Worm (Caenorhabditis elegans): ENCODE measurements around the gene nlp-67.

DNA sequence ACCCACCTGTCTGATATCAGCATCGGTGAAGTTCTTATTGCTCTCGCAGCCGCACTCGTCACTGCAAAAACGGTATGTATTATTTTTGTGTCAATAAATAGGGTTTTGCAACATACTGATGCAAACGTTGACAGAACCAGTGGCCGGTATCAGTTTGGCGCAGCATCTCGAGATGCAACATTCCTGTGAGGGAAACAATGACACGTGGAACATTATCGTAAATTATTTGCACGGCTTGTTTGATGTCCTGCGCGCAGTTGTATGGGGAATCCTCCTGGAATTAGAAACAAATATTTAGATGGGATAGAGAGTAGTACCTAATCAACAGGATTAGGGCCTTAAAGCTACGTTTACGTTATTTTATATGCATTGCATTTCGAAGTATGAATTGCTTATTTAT lies 23.2 kb upstream of the nlp-67 start:
- no peak for TF ChIP-seq nhr-77 (tag; optimal IDR thresholded peaks at IDR 0.05)
- peak; percentile 60 for TF ChIP-seq dmd-6 (GFP tag; IDR thresholded peaks at IDR 0.05)
- no peak for TF ChIP-seq R02D3.7 (tag; optimal IDR thresholded peaks at IDR 0.05)
- no peak for TF ChIP-seq unc-62 (GFP tag; optimal IDR thresholded peaks at IDR 0.05 in 1 of 2)
- no peak for TF ChIP-seq unc-62 (tag; optimal IDR thresholded peaks at IDR 0.05)
- no peak for TF ChIP-seq unc-39 (tag; optimal IDR thresholded peaks at IDR 0.05)
- TF ChIP-seq unc-130 (GFP tag; optimal IDR thresholded peaks at IDR 0.05), result no peak
- no peak for TF ChIP-seq snpc-4 (tag; optimal IDR thresholded peaks at IDR 0.05)
- TF ChIP-seq daf-19 (GFP tag; conservative IDR thresholded peaks at IDR 0.05), result no peak
- TF ChIP-seq fos-1 (tag; optimal IDR thresholded peaks at IDR 0.05), result no peak

All from whole organism, L4 larva.